Fruit fly (Drosophila melanogaster) whole organism, prepupa: ENCODE results near the gene TSG101.
A peak's percentile ranks its signal among the peaks of the same experiment; 100 is the strongest.

Source experiments
- CG10631 ChIP-seq: fragments of 200-800 bp; sonication (Bioruptor generic); optimal IDR thresholded peaks from 2 replicates; lab custom pipeline; 2016; ENCODE audit warnings: missing biosample characterization, missing genetic modification characterization
- CG10669 ChIP-seq: fragments of 200-800 bp; sonication (Bioruptor generic); optimal IDR thresholded peaks from 3 replicates; lab custom pipeline; 2018; ENCODE audit warnings: missing biosample characterization, mild to moderate bottlenecking, missing genetic modification characterization, moderate library complexity
- CG11902 ChIP-seq: fragments of 200-800 bp; sonication (Bioruptor generic); optimal IDR thresholded peaks from 3 replicates; lab custom pipeline; 2016; ENCODE audit warnings: missing biosample characterization, missing genetic modification characterization
- CG15336 ChIP-seq: fragments of 200-800 bp; sonication (Bioruptor generic); IDR thresholded peaks from 2 replicates; pipeline ENCODE4 v1.3.6; 2022; ENCODE audit warnings: missing biosample characterization, missing genetic modification characterization
- CG16779 ChIP-seq: fragments of 200-800 bp; sonication (Bioruptor generic); optimal IDR thresholded peaks from 3 replicates; lab custom pipeline; 2017; ENCODE audit warnings: missing biosample characterization, mild to moderate bottlenecking, missing genetic modification characterization
- CG3032 ChIP-seq: fragments of 200-800 bp; optimal IDR thresholded peaks from 2 replicates; lab custom pipeline; 2019; ENCODE audit warnings: missing biosample characterization, mild to moderate bottlenecking, missing genetic modification characterization, moderate library complexity
- CG31627 ChIP-seq: fragments of 200-800 bp; sonication (Bioruptor generic); optimal IDR thresholded peaks from 3 replicates; lab custom pipeline; 2016; ENCODE audit warnings: missing biosample characterization, missing genetic modification characterization
- CG32006 ChIP-seq: fragments of 200-800 bp; sonication (Bioruptor generic); optimal IDR thresholded peaks from 3 replicates; lab custom pipeline; 2017; ENCODE audit warnings: missing biosample characterization, mild to moderate bottlenecking, missing genetic modification characterization
- CG34406 ChIP-seq: fragments of 200-800 bp; sonication (Bioruptor generic); optimal IDR thresholded peaks from 3 replicates; lab custom pipeline; 2016; ENCODE audit warnings: missing biosample characterization, missing genetic modification characterization
- CG3919 ChIP-seq: fragments of 200-800 bp; sonication (Bioruptor generic); optimal IDR thresholded peaks from 3 replicates; lab custom pipeline; 2016; ENCODE audit warnings: missing biosample characterization, missing genetic modification characterization
- CG4318 ChIP-seq: fragments of 200-800 bp; sonication (Bioruptor generic); optimal IDR thresholded peaks from 3 replicates; lab custom pipeline; 2017; ENCODE audit warnings: missing biosample characterization, mild to moderate bottlenecking, missing genetic modification characterization
- CG6163 ChIP-seq: fragments of 200-800 bp; sonication (Bioruptor generic); IDR thresholded peaks from 3 replicates; pipeline ENCODE4 v1.3.6; 2022; ENCODE audit warnings: missing biosample characterization, missing genetic modification characterization
- CG6276 ChIP-seq: fragments of 200-800 bp; sonication (Bioruptor generic); optimal IDR thresholded peaks from 2 replicates; lab custom pipeline; 2017; ENCODE audit warnings: missing biosample characterization, mild to moderate bottlenecking, missing genetic modification characterization
- CG6808 ChIP-seq: fragments of 200-800 bp; sonication (Bioruptor generic); optimal IDR thresholded peaks from 3 replicates; lab custom pipeline; 2017; ENCODE audit warnings: missing biosample characterization, missing genetic modification characterization, mild to moderate bottlenecking, moderate library complexity, missing genetic modification reagents
- CG7368 ChIP-seq: fragments of 200-800 bp; sonication (Bioruptor generic); optimal IDR thresholded peaks from 3 replicates; lab custom pipeline; 2016; ENCODE audit warnings: missing biosample characterization, missing genetic modification characterization
- CG8119 ChIP-seq: fragments of 200-800 bp; sonication (Bioruptor generic); IDR thresholded peaks from 3 replicates; pipeline ENCODE4 v1.3.6; 2022; ENCODE audit warnings: missing biosample characterization, missing genetic modification characterization
- CG8632 ChIP-seq: fragments of 200-800 bp; sonication (Bioruptor generic); optimal IDR thresholded peaks from 3 replicates; lab custom pipeline; 2016; ENCODE audit warnings: missing biosample characterization, missing genetic modification characterization
- CG9139 ChIP-seq: fragments of 200-800 bp; sonication (Bioruptor generic); optimal IDR thresholded peaks from 3 replicates; lab custom pipeline; 2017; ENCODE audit warnings: missing biosample characterization, mild to moderate bottlenecking, missing genetic modification characterization
- Eip78C ChIP-seq: fragments of 200-800 bp; sonication (Bioruptor generic); peaks from one replicate; lab custom pipeline; 2016; ENCODE audit warnings: missing biosample characterization, missing genetic modification characterization
- Eip93F ChIP-seq: fragments of 200-800 bp; sonication (Bioruptor generic); optimal IDR thresholded peaks from 2 replicates; lab custom pipeline; 2016; ENCODE audit warnings: missing biosample characterization, mild to moderate bottlenecking, missing genetic modification characterization
- Ets21C ChIP-seq: fragments of 200-800 bp; sonication (Bioruptor generic); optimal IDR thresholded peaks from 3 replicates; lab custom pipeline; 2016; ENCODE audit warnings: missing biosample characterization, missing genetic modification characterization
- Gug ChIP-seq: fragments of 200-800 bp; sonication (Bioruptor generic); IDR thresholded peaks from 2 replicates; pipeline ENCODE4 v1.3.6; 2022; ENCODE audit warnings: missing biosample characterization, missing genetic modification characterization
- Hr39 ChIP-seq: fragments of 200-800 bp; sonication (Bioruptor generic); optimal IDR thresholded peaks from 2 replicates; lab custom pipeline; 2016; ENCODE audit warnings: missing biosample characterization, missing genetic modification characterization
- Hr4 ChIP-seq: fragments of 200-800 bp; sonication (Bioruptor generic); optimal IDR thresholded peaks from 3 replicates; lab custom pipeline; 2016; ENCODE audit warnings: missing biosample characterization, missing genetic modification characterization
- Lpt ChIP-seq: fragments of 200-800 bp; sonication (Bioruptor generic); optimal IDR thresholded peaks from 3 replicates; lab custom pipeline; 2016; ENCODE audit warnings: missing biosample characterization, missing genetic modification characterization
- Met ChIP-seq: fragments of 200-800 bp; sonication (Bioruptor generic); optimal IDR thresholded peaks from 3 replicates; lab custom pipeline; 2016; ENCODE audit warnings: missing biosample characterization, missing genetic modification characterization
- OdsH ChIP-seq: fragments of 200-800 bp; sonication (Bioruptor generic); optimal IDR thresholded peaks from 3 replicates; lab custom pipeline; 2016; ENCODE audit warnings: missing biosample characterization, missing genetic modification characterization
- Sox102F ChIP-seq: fragments of 200-800 bp; sonication (Bioruptor generic); optimal IDR thresholded peaks from 2 replicates; lab custom pipeline; 2016; ENCODE audit warnings: missing biosample characterization, mild to moderate bottlenecking, missing genetic modification characterization
- achi ChIP-seq: fragments of 200-800 bp; sonication (Bioruptor generic); optimal IDR thresholded peaks from 3 replicates; lab custom pipeline; 2016; ENCODE audit warnings: missing biosample characterization, missing genetic modification characterization
- acj6 ChIP-seq: fragments of 200-800 bp; sonication (Bioruptor generic); optimal IDR thresholded peaks from 3 replicates; lab custom pipeline; 2016; ENCODE audit warnings: missing biosample characterization, missing genetic modification characterization
- cyc ChIP-seq: fragments of 200-800 bp; sonication (Bioruptor generic); optimal IDR thresholded peaks from 3 replicates; lab custom pipeline; 2016; ENCODE audit warnings: missing biosample characterization, missing genetic modification characterization
- dac ChIP-seq: fragments of 200-800 bp; sonication (Bioruptor generic); optimal IDR thresholded peaks from 2 replicates; lab custom pipeline; 2017; ENCODE audit warnings: missing biosample characterization, mild to moderate bottlenecking, missing genetic modification characterization
- dsx ChIP-seq: fragments of 200-800 bp; optimal IDR thresholded peaks from 3 replicates; lab custom pipeline; 2019; ENCODE audit warnings: missing biosample characterization, mild to moderate bottlenecking, missing genetic modification characterization, moderate library complexity; ENCODE audit not compliant: poor library complexity, severe bottlenecking
- eg ChIP-seq: fragments of 200-800 bp; sonication (Bioruptor generic); IDR thresholded peaks from 3 replicates; pipeline ENCODE4 v1.3.6; 2022; ENCODE audit warnings: missing biosample characterization, missing genetic modification characterization
- esn ChIP-seq: fragments of 200-800 bp; sonication (Bioruptor generic); optimal IDR thresholded peaks from 2 replicates; lab custom pipeline; 2016; ENCODE audit warnings: missing biosample characterization, mild to moderate bottlenecking, missing genetic modification characterization, moderate library complexity
- fd59A ChIP-seq: fragments of 200-800 bp; sonication (Bioruptor generic); optimal IDR thresholded peaks from 2 replicates; lab custom pipeline; 2017; ENCODE audit warnings: missing biosample characterization, mild to moderate bottlenecking, missing genetic modification characterization, missing genetic modification reagents
- fd85E ChIP-seq: fragments of 200-800 bp; sonication (Bioruptor generic); optimal IDR thresholded peaks from 3 replicates; lab custom pipeline; 2016; ENCODE audit warnings: missing biosample characterization, missing genetic modification characterization
- fkh ChIP-seq: fragments of 200-800 bp; sonication (Bioruptor generic); optimal IDR thresholded peaks from 3 replicates; lab custom pipeline; 2017; ENCODE audit warnings: missing biosample characterization, mild to moderate bottlenecking, missing genetic modification characterization, moderate library complexity
- net ChIP-seq: fragments of 200-800 bp; sonication (Bioruptor generic); optimal IDR thresholded peaks from 3 replicates; lab custom pipeline; 2016; ENCODE audit warnings: missing biosample characterization, missing genetic modification characterization
- salr ChIP-seq, 2 experiments: fragments of 200-800 bp; sonication (Bioruptor generic); optimal IDR thresholded peaks; 3 replicates each; lab custom pipeline; 2016 to 2018; ENCODE audit warnings: missing biosample characterization in 2 of 2, missing genetic modification characterization in 2 of 2, mild to moderate bottlenecking in 1 of 2
- spab ChIP-seq: fragments of 200-800 bp; sonication (Bioruptor generic); optimal IDR thresholded peaks from 2 replicates; lab custom pipeline; 2017; ENCODE audit warnings: missing biosample characterization, mild to moderate bottlenecking, missing genetic modification characterization, missing genetic modification reagents
- ss ChIP-seq, 2 experiments: fragments of 200-800 bp; sonication (Bioruptor generic); optimal IDR thresholded peaks; 2 replicates in 1 of 2; 3 replicates in 1 of 2; lab custom pipeline; 2017 to 2018; ENCODE audit warnings: mild to moderate bottlenecking in 2 of 2, missing biosample characterization in 2 of 2, missing genetic modification characterization in 2 of 2, moderate library complexity in 1 of 2
- topi ChIP-seq: fragments of 200-800 bp; sonication (Bioruptor generic); optimal IDR thresholded peaks from 3 replicates; lab custom pipeline; 2016; ENCODE audit warnings: missing biosample characterization, missing genetic modification characterization
- vri ChIP-seq: fragments of 200-800 bp; sonication (Bioruptor generic); optimal IDR thresholded peaks from 3 replicates; lab custom pipeline; 2016; ENCODE audit warnings: missing biosample characterization, mild to moderate bottlenecking, missing genetic modification characterization

TSG101 gene

DNA sequence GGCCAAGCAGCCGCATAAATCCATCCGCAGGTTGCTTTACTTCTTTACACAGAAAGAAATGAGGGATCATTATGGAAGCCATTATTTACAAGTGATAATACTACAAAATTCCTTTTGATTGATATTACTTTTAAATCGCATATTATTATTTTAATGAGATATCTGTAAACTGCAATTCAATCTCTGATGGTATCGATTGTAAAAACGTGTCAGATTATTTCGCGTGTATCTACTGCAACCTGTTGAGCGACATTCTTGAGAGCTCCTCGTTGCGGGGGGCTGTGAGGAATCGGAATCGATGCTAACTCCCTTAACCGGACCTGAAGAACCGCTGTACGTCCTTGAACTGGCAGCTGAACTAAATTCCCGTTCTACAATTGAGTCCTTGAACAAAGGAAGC is 24.0 kb upstream of the TSG101 start (continued):
- TF ChIP-seq dsx = peak; percentile 96
- no peak for TF ChIP-seq Eip93F (GFP tag; lab: Kevin White, UChicago)
- TF ChIP-seq vri (GFP tag; lab: Kevin White, UChicago) = peak; percentile 90
- peak; percentile 68 for TF ChIP-seq CG16779
- TF ChIP-seq esn (GFP tag; lab: Kevin White, UChicago) = peak; percentile 91
- TF ChIP-seq net (GFP tag; lab: Kevin White, UChicago) = peak; percentile 86
- TF ChIP-seq spab = peak; percentile 97
- TF ChIP-seq salr (GFP tag; optimal IDR thresholded peaks at IDR 0.05; lab: Kevin White, UChicago) = peak; percentile 77 to 94
- TF ChIP-seq achi (GFP tag; lab: Kevin White, UChicago) = peak; percentile 91
- TF ChIP-seq CG15336 (GFP tag; lab: Robert Waterston, UW) = peak; percentile 78
- peak; percentile 93 for TF ChIP-seq acj6 (GFP tag; lab: Kevin White, UChicago)
- TF ChIP-seq Ets21C = peak; percentile 80
- TF ChIP-seq CG34406 (GFP tag; lab: Kevin White, UChicago) = peak; percentile 90
- peak; percentile 92 for TF ChIP-seq topi (GFP tag; lab: Kevin White, UChicago)
- TF ChIP-seq CG6276 = peak; percentile 39
- TF ChIP-seq dac (GFP tag; lab: Kevin White, UChicago) = no peak
- peak; percentile 97 for TF ChIP-seq CG3032
- TF ChIP-seq eg (GFP tag; lab: Robert Waterston, UW) = peak; percentile 67; the same call in 2 of the 3 replicates
- TF ChIP-seq fd59A (GFP tag; lab: Kevin White, UChicago) = peak; percentile 96
- peak; percentile 93 for TF ChIP-seq Sox102F
- TF ChIP-seq Met = peak; percentile 94
- peak; percentile 91 for TF ChIP-seq CG31627 (GFP tag; lab: Kevin White, UChicago)
- TF ChIP-seq CG10669 (GFP tag; lab: Kevin White, UChicago) = peak; percentile 96
- peak; percentile 86 for TF ChIP-seq Hr39 (GFP tag; lab: Kevin White, UChicago)
- TF ChIP-seq CG32006 (GFP tag; lab: Kevin White, UChicago) = peak; percentile 67
- peak; percentile 68 for TF ChIP-seq Gug
- TF ChIP-seq CG6808 (GFP tag; lab: Kevin White, UChicago) = peak; percentile 96
- TF ChIP-seq CG9139 = peak; percentile 95
- peak; percentile 80 for TF ChIP-seq Lpt (GFP tag; lab: Kevin White, UChicago)
- TF ChIP-seq cyc (GFP tag; lab: Kevin White, UChicago) = peak; percentile 88
- peak; percentile 44 for TF ChIP-seq fd85E (GFP tag; lab: Kevin White, UChicago)
- peak; percentile 46 for TF ChIP-seq Hr4 (GFP tag; lab: Kevin White, UChicago)
- peak; percentile 95 for TF ChIP-seq CG6163
- TF ChIP-seq CG4318 (GFP tag; lab: Kevin White, UChicago) = peak; percentile 32
- TF ChIP-seq Eip78C (GFP tag; lab: Kevin White, UChicago) = peak; percentile 99
- TF ChIP-seq CG8632 (GFP tag; lab: Kevin White, UChicago) = peak; percentile 91
- TF ChIP-seq CG11902 (GFP tag; lab: Kevin White, UChicago) = peak; percentile 77

DNA sequence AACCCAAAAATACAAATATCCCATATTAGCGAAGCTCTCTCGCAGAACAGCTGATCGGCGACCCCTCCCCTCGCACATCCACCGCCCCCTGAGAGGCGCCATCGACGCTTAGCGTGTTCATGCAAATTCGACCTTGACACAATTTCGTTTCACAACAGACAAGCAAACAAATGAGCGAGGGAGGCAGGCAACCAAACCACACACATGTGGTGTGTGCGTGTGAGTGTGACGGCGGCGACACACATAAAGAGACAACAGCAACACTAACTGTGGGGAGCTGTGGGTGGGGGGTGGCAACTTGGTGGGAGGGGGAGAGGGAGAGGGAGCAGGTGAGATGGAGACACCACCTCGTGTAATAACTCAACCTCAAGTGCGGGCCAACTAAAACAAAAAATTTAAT is 17.4 kb upstream of the TSG101 start:
- TF ChIP-seq fkh (GFP tag; lab: Kevin White, UChicago) = peak; percentile 40
- no peak for TF ChIP-seq CG4318 (GFP tag; lab: Kevin White, UChicago)
- TF ChIP-seq CG6163 = 0 out of 3 replicates have a peak, but pooled peaks have one; percentile 9

DNA sequence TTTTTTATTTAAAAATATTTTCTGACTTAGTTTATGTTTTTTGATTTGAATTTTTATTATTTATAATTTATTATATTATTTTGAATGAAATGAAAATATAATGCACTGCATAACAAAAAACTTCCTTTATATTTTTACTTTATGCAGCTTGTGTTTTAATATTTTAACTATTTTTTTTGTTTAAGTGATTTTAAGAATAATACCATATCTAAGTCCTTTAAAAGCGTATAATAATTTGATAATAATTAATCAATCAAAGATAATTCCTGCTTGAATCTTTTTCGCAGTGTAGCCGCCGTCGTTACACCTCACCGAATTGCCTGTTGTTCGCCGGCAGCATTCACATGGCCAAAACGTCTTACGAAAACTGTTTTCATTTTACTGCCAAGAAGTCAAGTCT is 16.9 kb upstream of the TSG101 start:
- TF ChIP-seq net (GFP tag; lab: Kevin White, UChicago) = peak; percentile 16
- peak; percentile 81 for TF ChIP-seq Eip78C (GFP tag; lab: Kevin White, UChicago)
- peak in 1 of 2 experiments; percentile 15 for TF ChIP-seq ss (GFP tag; optimal IDR thresholded peaks at IDR 0.05; lab: Kevin White, UChicago)
- peak; percentile 52 for TF ChIP-seq CG3032
- peak in 1 of 2 experiments; percentile 35 for TF ChIP-seq salr (GFP tag; optimal IDR thresholded peaks at IDR 0.05; lab: Kevin White, UChicago)
- peak; percentile 61 for TF ChIP-seq CG32006 (GFP tag; lab: Kevin White, UChicago)
- peak; percentile 32 for TF ChIP-seq acj6 (GFP tag; lab: Kevin White, UChicago)
- TF ChIP-seq CG34406 (GFP tag; lab: Kevin White, UChicago) = peak; percentile 36
- peak; percentile 27 for TF ChIP-seq CG8632 (GFP tag; lab: Kevin White, UChicago)
- peak; percentile 6 for TF ChIP-seq CG31627 (GFP tag; lab: Kevin White, UChicago)
- TF ChIP-seq vri (GFP tag; lab: Kevin White, UChicago) = no peak
- peak; percentile 22 for TF ChIP-seq esn (GFP tag; lab: Kevin White, UChicago)
- peak; percentile 42; the same call in 1 of the 2 replicates for TF ChIP-seq CG15336 (GFP tag; lab: Robert Waterston, UW)
- no peak for TF ChIP-seq CG3919 (GFP tag; lab: Kevin White, UChicago)
- TF ChIP-seq fd85E (GFP tag; lab: Kevin White, UChicago) = no peak
- no peak for TF ChIP-seq CG9139
- peak; percentile 3 for TF ChIP-seq Met
- peak; percentile 20 for TF ChIP-seq CG10631 (GFP tag; lab: Kevin White, UChicago)
- peak; percentile 46; the same call in 1 of the 3 replicates for TF ChIP-seq CG8119 (GFP tag; lab: Robert Waterston, UW)
- no peak for TF ChIP-seq CG7368
- TF ChIP-seq OdsH (GFP tag; lab: Kevin White, UChicago) = peak; percentile 33
